Worm (Caenorhabditis elegans): Measurements from ENCODE around the gene C35C5.10.

The C35C5.10 gene

ce11 chrX:11517433-11517832 lies 38.6 kb upstream of the C35C5.10 start:
- no peak for TF ChIP-seq pag-3 (tag; optimal IDR thresholded peaks at IDR 0.05; ENCODE audit: borderline replicate concordance, insufficient read depth)

- no peak for TF ChIP-seq aha-1 (tag; optimal IDR thresholded peaks at IDR 0.05)
- no peak for TF ChIP-seq nhr-28 (tag; optimal IDR thresholded peaks at IDR 0.05)
- no peak for TF ChIP-seq zip-4 (GFP tag; optimal IDR thresholded peaks at IDR 0.05)
- no peak for TF ChIP-seq C04F5.9 (tag; optimal IDR thresholded peaks at IDR 0.05)
- TF ChIP-seq dpl-1 (GFP tag; optimal IDR thresholded peaks at IDR 0.05): no peak
- TF ChIP-seq zag-1 (tag; optimal IDR thresholded peaks at IDR 0.05): no peak
- TF ChIP-seq tlp-1 (tag; optimal IDR thresholded peaks at IDR 0.05): no peak
- TF ChIP-seq rnt-1 (tag; optimal IDR thresholded peaks at IDR 0.05): no peak
- TF ChIP-seq nhr-20 (tag; optimal IDR thresholded peaks at IDR 0.05): no peak
- no peak for TF ChIP-seq efl-1 (optimal IDR thresholded peaks at IDR 0.05)
- no peak for TF ChIP-seq efl-1 (GFP tag; optimal IDR thresholded peaks at IDR 0.05 in 1 of 2)
- TF ChIP-seq fkh-4 (tag; optimal IDR thresholded peaks at IDR 0.05; ENCODE audit: borderline replicate concordance): no peak
- TF ChIP-seq elt-3 (tag; optimal IDR thresholded peaks at IDR 0.05): no peak
- no peak for TF ChIP-seq mef-2 (tag; optimal IDR thresholded peaks at IDR 0.05)
- no peak for TF ChIP-seq ceh-90 (tag; optimal IDR thresholded peaks at IDR 0.05)
- TF ChIP-seq lir-3 (tag; optimal IDR thresholded peaks at IDR 0.05; ENCODE audit: poor library complexity): no peak
- TF ChIP-seq nhr-11 (tag; optimal IDR thresholded peaks at IDR 0.05): no peak
Measured at ce11 chrX:11518415-11518814, 37.6 kb upstream of the C35C5.10 start.

ce11 chrX:11519016-11519509 lies 37.0 kb upstream of the C35C5.10 start, which contains the start of gene hpo-34:
hpo-34 (minus strand) TSS chrX:11519066.
- TF ChIP-seq elt-2 (tag; optimal IDR thresholded peaks at IDR 0.05) (peak; percentile 85), nhr-20 (tag; optimal IDR thresholded peaks at IDR 0.05) (no peak), nhr-71 (tag; optimal IDR thresholded peaks at IDR 0.05) (peak; percentile 16), nhr-90 (tag; optimal IDR thresholded peaks at IDR 0.05; ENCODE audit: poor library complexity) (peak; percentile 3), ama-1 (optimal IDR thresholded peaks at IDR 0.05) (no peak), mdl-1 (tag; optimal IDR thresholded peaks at IDR 0.05) (peak in 1 of 2 experiments; percentile 16), nhr-77 (tag; optimal IDR thresholded peaks at IDR 0.05) (no peak), lin-14 (GFP tag; optimal IDR thresholded peaks at IDR 0.05) (peak; percentile 19), rnt-1 (tag; optimal IDR thresholded peaks at IDR 0.05) (no peak), lin-35 (GFP tag; optimal IDR thresholded peaks at IDR 0.05) (peak in 1 of 2 experiments; percentile 38)

DNA sequence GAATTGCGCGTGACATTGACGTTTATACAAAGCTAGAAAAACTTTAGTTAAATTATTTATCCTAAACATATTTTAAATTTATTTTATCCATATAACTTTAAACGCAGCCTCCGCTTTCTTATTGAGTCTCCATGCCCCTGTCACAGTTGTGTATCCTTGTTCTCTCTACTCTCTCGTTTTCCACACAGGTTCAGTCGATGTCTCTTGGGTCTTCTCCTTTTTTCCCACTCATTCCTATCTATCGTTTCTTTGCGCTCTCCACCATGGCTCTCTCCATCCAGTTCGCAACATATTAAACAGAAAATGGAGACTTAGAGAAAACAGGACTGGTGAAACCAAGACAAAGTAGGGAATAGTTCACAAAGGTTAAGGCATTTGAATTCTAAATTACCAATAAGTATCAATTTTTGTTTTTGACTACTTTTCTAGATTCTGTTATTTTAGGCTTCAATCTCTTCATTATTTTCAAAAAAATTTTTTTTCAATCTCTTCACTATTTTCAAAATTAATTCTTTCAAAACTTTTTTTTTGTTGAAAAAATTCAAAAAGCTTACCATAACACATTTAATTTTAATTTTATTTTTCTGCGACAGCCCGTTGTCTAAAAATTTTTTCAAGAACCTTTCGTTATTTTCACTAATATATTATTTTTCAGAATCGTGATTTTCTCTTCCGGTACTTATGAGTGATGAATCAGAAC lies 33.8 kb upstream of the C35C5.10 start, which contains the start of gene sdc-2:
Gene sdc-2, plus strand, starts transcription at position 650 of the 700 bp plus-strand sequence.
- no peak for TF ChIP-seq tbx-2 (tag; optimal IDR thresholded peaks at IDR 0.05)
- no peak for TF ChIP-seq unc-30 (tag; optimal IDR thresholded peaks at IDR 0.05)
- peak; percentile 75 for TF ChIP-seq dsc-1 (tag; optimal IDR thresholded peaks at IDR 0.05)
- peak; percentile 51 for TF ChIP-seq irx-1 (tag; optimal IDR thresholded peaks at IDR 0.05)
- peak; percentile 44 to 77 for TF ChIP-seq lin-35 (GFP tag; optimal IDR thresholded peaks at IDR 0.05)
- TF ChIP-seq Y116A8C.19 (tag; optimal IDR thresholded peaks at IDR 0.05; ENCODE audit: borderline replicate concordance): no peak
- no peak for TF ChIP-seq sox-4 (tag; optimal IDR thresholded peaks at IDR 0.05)
- TF ChIP-seq ets-5 (GFP tag; IDR thresholded peaks at IDR 0.05): no peak
- TF ChIP-seq jun-1 (tag; optimal IDR thresholded peaks at IDR 0.05): peak; percentile 76
- TF ChIP-seq lin-39 (tag; optimal IDR thresholded peaks at IDR 0.05): no peak
- no peak for TF ChIP-seq snpc-4 (tag; optimal IDR thresholded peaks at IDR 0.05)
- TF ChIP-seq unc-86 (tag; optimal IDR thresholded peaks at IDR 0.05): peak; percentile 32
- TF ChIP-seq ama-1 (optimal IDR thresholded peaks at IDR 0.05): no peak
- TF ChIP-seq snu-23 (GFP tag; optimal IDR thresholded peaks at IDR 0.05): peak; percentile 87
- peak; percentile 12 for TF ChIP-seq lin-13 (GFP tag; optimal IDR thresholded peaks at IDR 0.05)
- TF ChIP-seq lsy-2 (tag; optimal IDR thresholded peaks at IDR 0.05): no peak
- no peak for TF ChIP-seq mep-1 (tag; optimal IDR thresholded peaks at IDR 0.05)
- peak; percentile 78 for TF ChIP-seq nhr-20 (tag; optimal IDR thresholded peaks at IDR 0.05)
- TF ChIP-seq blmp-1 (tag; optimal IDR thresholded peaks at IDR 0.05): peak; percentile 66
- TF ChIP-seq sup-37 (GFP tag; optimal IDR thresholded peaks at IDR 0.05): no peak
- no peak for TF ChIP-seq ceh-8 (GFP tag; optimal IDR thresholded peaks at IDR 0.05)
- TF ChIP-seq ztf-11 (tag; optimal IDR thresholded peaks at IDR 0.05): peak in 1 of 2 experiments; percentile 7
- no peak for TF ChIP-seq nhr-76 (tag; optimal IDR thresholded peaks at IDR 0.05)
- TF ChIP-seq hlh-4 (tag; optimal IDR thresholded peaks at IDR 0.05): no peak
